Worm (Caenorhabditis elegans) whole organism, late embryonic: ENCODE data around the gene irld-14.

ENCODE experiments used
- C08G9.2 ChIP-seq: sonication (generic microtip); optimal IDR thresholded peaks from 2 replicates; lab custom pipeline; 2016; ENCODE audit warnings: mild to moderate bottlenecking, missing genetic modification characterization, moderate library complexity, missing compliant biosample characterization
- F13H6.1 ChIP-seq: sonication (generic microtip); optimal IDR thresholded peaks from 2 replicates; lab custom pipeline; 2016; ENCODE audit warnings: missing genetic modification characterization, missing compliant biosample characterization
- K02D7.2 ChIP-seq: sonication (generic microtip); optimal IDR thresholded peaks from 2 replicates; lab custom pipeline; 2017; ENCODE audit warnings: mild to moderate bottlenecking, missing genetic modification characterization, missing compliant biosample characterization
- K09A11.1 ChIP-seq: sonication (generic microtip); optimal IDR thresholded peaks from 2 replicates; lab custom pipeline; 2017; ENCODE audit warnings: antibody characterized with exemption, mild to moderate bottlenecking, missing genetic modification characterization, missing compliant biosample characterization; ENCODE audit not compliant: insufficient read depth
- T23F11.4 ChIP-seq: fragments of 200-800 bp; sonication (Bioruptor generic); optimal IDR thresholded peaks from 2 replicates; lab custom pipeline; 2018; ENCODE audit warnings: mild to moderate bottlenecking, missing genetic modification characterization, missing compliant biosample characterization
- ceh-19 ChIP-seq: fragments of 200-800 bp; sonication (Bioruptor generic); optimal IDR thresholded peaks from 2 replicates; lab custom pipeline; 2018; ENCODE audit warnings: mild to moderate bottlenecking, missing genetic modification characterization, missing compliant biosample characterization
- ceh-22 ChIP-seq: sonication (generic microtip); optimal IDR thresholded peaks from 2 replicates; lab custom pipeline; 2017; ENCODE audit warnings: missing biosample characterization, missing genetic modification characterization
- ceh-31 ChIP-seq: sonication (generic microtip); optimal IDR thresholded peaks from 2 replicates; lab custom pipeline; 2016; ENCODE audit warnings: missing genetic modification characterization, missing compliant biosample characterization
- ceh-34 ChIP-seq: sonication (generic microtip); optimal IDR thresholded peaks from 2 replicates; lab custom pipeline; 2016; ENCODE audit warnings: mild to moderate bottlenecking, missing genetic modification characterization, missing compliant biosample characterization
- ceh-48 ChIP-seq: sonication (generic microtip); optimal IDR thresholded peaks from 2 replicates; lab custom pipeline; 2016; ENCODE audit warnings: missing genetic modification characterization, inconsistent platforms, missing compliant biosample characterization
- che-1 ChIP-seq: sonication (generic microtip); optimal IDR thresholded peaks from 2 replicates; lab custom pipeline; 2016; ENCODE audit warnings: mild to moderate bottlenecking, missing genetic modification characterization, missing compliant biosample characterization
- dmd-4 ChIP-seq: sonication (generic microtip); optimal IDR thresholded peaks from 2 replicates; lab custom pipeline; 2016; ENCODE audit warnings: borderline replicate concordance, missing genetic modification characterization, missing compliant biosample characterization
- elt-4 ChIP-seq: sonication (generic microtip); optimal IDR thresholded peaks from 2 replicates; lab custom pipeline; 2016; ENCODE audit warnings: missing genetic modification characterization, missing compliant biosample characterization
- fax-1 ChIP-seq: sonication (generic microtip); optimal IDR thresholded peaks from 2 replicates; lab custom pipeline; 2016; ENCODE audit warnings: missing genotype, missing genetic modification characterization, missing compliant biosample characterization
- fkh-10 ChIP-seq: fragments of 150-350 bp; optimal IDR thresholded peaks from 2 replicates; lab custom pipeline; 2014; ENCODE audit warnings: missing biosample characterization, missing genetic modification reagents, missing genetic modification characterization
- fkh-6 ChIP-seq: sonication (generic microtip); optimal IDR thresholded peaks from 2 replicates; lab custom pipeline; 2016; ENCODE audit warnings: missing genetic modification characterization, missing compliant biosample characterization
- hlh-13 ChIP-seq: fragments of 200-800 bp; sonication (Bioruptor generic); optimal IDR thresholded peaks from 2 replicates; lab custom pipeline; 2018; ENCODE audit warnings: mild to moderate bottlenecking, missing genetic modification characterization, missing compliant biosample characterization
- hlh-15 ChIP-seq: sonication (generic microtip); optimal IDR thresholded peaks from 2 replicates; lab custom pipeline; 2016; ENCODE audit warnings: missing genetic modification characterization, missing compliant biosample characterization
- hlh-30 ChIP-seq: sonication (generic microtip); optimal IDR thresholded peaks from 2 replicates; lab custom pipeline; 2017; ENCODE audit warnings: antibody characterized with exemption, missing genetic modification characterization, missing compliant biosample characterization; ENCODE audit not compliant: insufficient read depth
- hlh-8 ChIP-seq: sonication (generic microtip); optimal IDR thresholded peaks from 2 replicates; lab custom pipeline; 2016; ENCODE audit warnings: missing genotype, missing genetic modification characterization, missing compliant biosample characterization
- lin-11 ChIP-seq: fragments of 200-800 bp; sonication (Bioruptor generic); optimal IDR thresholded peaks from 2 replicates; lab custom pipeline; 2018; ENCODE audit warnings: mild to moderate bottlenecking, missing genetic modification characterization, missing compliant biosample characterization
- madf-2 ChIP-seq: sonication (generic microtip); optimal IDR thresholded peaks from 2 replicates; lab custom pipeline; 2017; ENCODE audit warnings: missing genetic modification characterization, missing compliant biosample characterization
- mec-3 ChIP-seq: sonication (generic microtip); optimal IDR thresholded peaks from 2 replicates; lab custom pipeline; 2016; ENCODE audit warnings: borderline replicate concordance, missing genetic modification characterization, missing compliant biosample characterization
- nfya-1 ChIP-seq: sonication (generic microtip); optimal IDR thresholded peaks from 2 replicates; lab custom pipeline; 2017; ENCODE audit warnings: missing genetic modification characterization, mild to moderate bottlenecking, missing compliant biosample characterization, antibody characterized with exemption, moderate library complexity
- nhr-11 ChIP-seq: fragments of 150-350 bp; optimal IDR thresholded peaks from 2 replicates; lab custom pipeline; 2014; ENCODE audit warnings: missing biosample characterization, missing genetic modification characterization
- npax-4 ChIP-seq: sonication (generic microtip); optimal IDR thresholded peaks from 2 replicates; lab custom pipeline; 2016; ENCODE audit warnings: missing genetic modification characterization, missing compliant biosample characterization
- odd-2 ChIP-seq: sonication (generic microtip); optimal IDR thresholded peaks from 2 replicates; lab custom pipeline; 2017; ENCODE audit warnings: antibody characterized with exemption, mild to moderate bottlenecking, missing genetic modification characterization, missing compliant biosample characterization
- pag-3 ChIP-seq: sonication (generic microtip); optimal IDR thresholded peaks from 2 replicates; lab custom pipeline; 2016; ENCODE audit warnings: missing compliant biosample characterization, missing genetic modification characterization, borderline replicate concordance
- pha-2 ChIP-seq: sonication (generic microtip); optimal IDR thresholded peaks from 2 replicates; lab custom pipeline; 2017; ENCODE audit warnings: mild to moderate bottlenecking, missing genetic modification characterization, missing compliant biosample characterization
- pha-4 ChIP-seq: fragments of 150-350 bp; optimal IDR thresholded peaks from 2 replicates; lab custom pipeline; 2018; ENCODE audit warnings: missing biosample characterization, missing genetic modification reagents, missing genetic modification characterization
- ref-2 ChIP-seq: sonication (generic microtip); optimal IDR thresholded peaks from 2 replicates; lab custom pipeline; 2016; ENCODE audit warnings: missing genetic modification characterization, missing compliant biosample characterization
- rnt-1 ChIP-seq: sonication (generic microtip); optimal IDR thresholded peaks from 2 replicates; lab custom pipeline; 2016; ENCODE audit warnings: missing genetic modification characterization, missing compliant biosample characterization
- sox-2 ChIP-seq: fragments of 200-800 bp; sonication (Bioruptor generic); IDR thresholded peaks from 2 replicates; pipeline ENCODE4 v1.3.6; 2022; ENCODE audit warnings: missing genetic modification reagents, missing genetic modification characterization, missing compliant biosample characterization
- syd-9 ChIP-seq: sonication (generic microtip); optimal IDR thresholded peaks from 2 replicates; lab custom pipeline; 2016; ENCODE audit warnings: mild to moderate bottlenecking, missing genetic modification characterization, moderate library complexity, missing compliant biosample characterization
- tbx-2 ChIP-seq: sonication (generic microtip); optimal IDR thresholded peaks from 2 replicates; lab custom pipeline; 2016; ENCODE audit warnings: missing genetic modification characterization, missing compliant biosample characterization
- unc-3 ChIP-seq, 2 experiments: fragments of 200-800 bp in 1 of 2; sonication (Bioruptor generic) in 1 of 2; sonication (generic microtip) in 1 of 2; conservative IDR thresholded peaks in 1 of 2; optimal IDR thresholded peaks in 1 of 2; 2 replicates each; pipeline versions ENCODE4 v1.3.6 to Lab custom; 2016 to 2022; ENCODE audit warnings: missing compliant biosample characterization in 2 of 2, missing genetic modification characterization in 2 of 2, missing genetic modification reagents in 1 of 2
- unc-42 ChIP-seq: sonication (generic microtip); optimal IDR thresholded peaks from 2 replicates; lab custom pipeline; 2016; ENCODE audit warnings: missing genotype, missing genetic modification characterization, missing compliant biosample characterization
- unc-55 ChIP-seq: sonication (generic microtip); optimal IDR thresholded peaks from 2 replicates; lab custom pipeline; 2017; ENCODE audit warnings: missing biosample characterization, missing genetic modification reagents, missing genetic modification characterization
- unc-86 ChIP-seq: sonication (generic microtip); optimal IDR thresholded peaks from 2 replicates; lab custom pipeline; 2016; ENCODE audit warnings: missing genetic modification characterization, missing compliant biosample characterization
- zip-5 ChIP-seq: sonication (generic microtip); optimal IDR thresholded peaks from 2 replicates; lab custom pipeline; 2016; ENCODE audit warnings: missing genetic modification characterization, missing compliant biosample characterization
- ztf-16 ChIP-seq: sonication (generic microtip); optimal IDR thresholded peaks from 2 replicates; lab custom pipeline; 2017; ENCODE audit warnings: missing genetic modification characterization, missing compliant biosample characterization

The irld-14 gene

ce11 chrV:14996236-14996635 lies at the start of gene irld-14:
irld-14 (plus strand) TSS chrV:14996536.
- TF ChIP-seq ceh-22 (tag; lab: Kevin White, UChicago): no peak
- TF ChIP-seq unc-3 (GFP tag; conservative IDR thresholded peaks at IDR 0.05; lab: Robert Waterston, UW): no peak
- TF ChIP-seq unc-3 (tag; optimal IDR thresholded peaks at IDR 0.05; lab: Kevin White, UChicago): no peak
- TF ChIP-seq hlh-15 (tag; lab: Kevin White, UChicago): no peak
- TF ChIP-seq, all 69 proteins: peak for 0

ce11 chrV:14947022-14947421 lies 49.3 kb upstream of the irld-14 start, which contains the start of gene C30G7.4:
C30G7.4 (minus strand) TSS chrV:14947122.
- no peak for TF ChIP-seq nfya-1 (tag; lab: Kevin White, UChicago)
- no peak for TF ChIP-seq madf-2
- no peak for TF ChIP-seq unc-86 (tag; lab: Kevin White, UChicago)
- no peak for TF ChIP-seq K09A11.1 (tag; lab: Kevin White, UChicago)
- no peak for TF ChIP-seq lin-11 (tag; lab: Kevin White, UChicago)
- no peak for TF ChIP-seq fkh-10 (GFP tag; lab: Kevin White, UChicago)
- TF ChIP-seq mec-3 (tag; lab: Kevin White, UChicago): no peak
- no peak for TF ChIP-seq pag-3 (tag; lab: Kevin White, UChicago)
- TF ChIP-seq sox-2 (GFP tag; lab: Robert Waterston, UW): no peak
- TF ChIP-seq npax-4 (tag; lab: Kevin White, UChicago): no peak
- TF ChIP-seq odd-2 (tag; lab: Kevin White, UChicago): no peak
- no peak for TF ChIP-seq hlh-15 (tag; lab: Kevin White, UChicago)
- no peak for TF ChIP-seq hlh-30 (tag; lab: Kevin White, UChicago)
- no peak for TF ChIP-seq syd-9 (tag; lab: Kevin White, UChicago)
- no peak for TF ChIP-seq T23F11.4 (GFP tag; lab: Kevin White, UChicago)
- TF ChIP-seq C08G9.2 (tag; lab: Kevin White, UChicago): no peak

ce11 chrV:14948566-14948965 lies 47.8 kb upstream of the irld-14 start:
- no peak for TF ChIP-seq lin-11 (tag; lab: Kevin White, UChicago)
- no peak for TF ChIP-seq che-1
- TF ChIP-seq ref-2 (tag; lab: Kevin White, UChicago): no peak
- no peak for TF ChIP-seq ceh-48 (tag; lab: Kevin White, UChicago)
- no peak for TF ChIP-seq fkh-10 (GFP tag; lab: Kevin White, UChicago)
- no peak for TF ChIP-seq pha-2
- no peak for TF ChIP-seq fkh-6 (tag; lab: Kevin White, UChicago)
- TF ChIP-seq hlh-8 (tag; lab: Kevin White, UChicago): no peak
- no peak for TF ChIP-seq hlh-13 (GFP tag; lab: Kevin White, UChicago)
- no peak for TF ChIP-seq madf-2
- TF ChIP-seq hlh-15 (tag; lab: Kevin White, UChicago): no peak
- TF ChIP-seq elt-4 (tag; lab: Kevin White, UChicago): no peak
- TF ChIP-seq unc-42 (tag; lab: Kevin White, UChicago): no peak
- TF ChIP-seq C08G9.2 (tag; lab: Kevin White, UChicago): no peak
- TF ChIP-seq ceh-34: no peak
- TF ChIP-seq npax-4 (tag; lab: Kevin White, UChicago): no peak
- TF ChIP-seq F13H6.1 (tag; lab: Kevin White, UChicago): no peak
- TF ChIP-seq dmd-4 (tag; lab: Kevin White, UChicago): no peak

- TF ChIP-seq ceh-34 (no peak), ref-2 (tag; lab: Kevin White, UChicago) (no peak), tbx-2 (tag; lab: Kevin White, UChicago) (no peak), ceh-31 (tag; lab: Kevin White, UChicago) (no peak), ztf-16 (no peak), K02D7.2 (no peak), rnt-1 (tag; lab: Kevin White, UChicago) (no peak), fax-1 (tag; lab: Kevin White, UChicago) (no peak), pha-4 (tag; lab: Kevin White, UChicago) (no peak), unc-55 (no peak), ceh-19 (GFP tag; lab: Kevin White, UChicago) (no peak), odd-2 (tag; lab: Kevin White, UChicago) (no peak), zip-5 (no peak), nhr-11 (tag; lab: Kevin White, UChicago) (no peak)
Measured at ce11 chrV:14949477-14949876, 46.9 kb upstream of the irld-14 start, which contains the start of gene hil-1. hil-1 (plus strand) TSS chrV:14949777.
